Worm (Caenorhabditis elegans): ENCODE data around the gene Y54G11A.17.
"Not testable (repeated sequence)": the region's sequence is repeated elsewhere in the genome, so short reads cannot be mapped to it uniquely, and the experiment has no call there.

Y54G11A.17 gene

DNA sequence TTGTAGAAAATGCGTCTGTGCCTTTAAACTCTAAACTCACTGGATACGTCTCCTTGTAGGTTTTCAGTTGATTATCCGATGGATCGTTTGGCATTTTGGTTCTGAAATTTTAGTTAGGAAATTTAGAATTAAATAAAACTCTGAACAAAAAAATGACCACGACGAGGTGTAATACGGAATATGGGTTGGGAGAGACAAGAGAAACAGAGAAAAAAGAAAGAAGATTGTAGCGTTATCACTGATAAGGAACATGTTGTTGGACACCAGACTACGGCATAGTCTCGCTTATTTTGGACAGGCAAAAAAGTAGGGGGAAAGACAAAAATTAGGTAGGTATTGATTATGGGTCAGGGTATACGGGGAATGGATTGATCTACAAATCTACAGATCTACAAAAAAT lies 43.0 kb downstream of the Y54G11A.17 start, which contains the start of gene ctl-1:
Gene ctl-1, minus strand, starts transcription at position 101 of the 400 bp plus-strand sequence.
- TF ChIP-seq aly-1 (tag; optimal IDR thresholded peaks at IDR 0.05); ceh-36 (tag; optimal IDR thresholded peaks at IDR 0.05); pes-1 (GFP tag; IDR thresholded peaks at IDR 0.05): not testable (repeated sequence)

DNA sequence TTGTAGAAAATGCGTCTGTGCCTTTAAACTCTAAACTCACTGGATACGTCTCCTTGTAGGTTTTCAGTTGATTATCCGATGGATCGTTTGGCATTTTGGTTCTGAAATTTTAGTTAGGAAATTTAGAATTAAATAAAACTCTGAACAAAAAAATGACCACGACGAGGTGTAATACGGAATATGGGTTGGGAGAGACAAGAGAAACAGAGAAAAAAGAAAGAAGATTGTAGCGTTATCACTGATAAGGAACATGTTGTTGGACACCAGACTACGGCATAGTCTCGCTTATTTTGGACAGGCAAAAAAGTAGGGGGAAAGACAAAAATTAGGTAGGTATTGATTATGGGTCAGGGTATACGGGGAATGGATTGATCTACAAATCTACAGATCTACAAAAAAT lies 47.3 kb downstream of the Y54G11A.17 start, which contains the start of gene ctl-2:
Gene ctl-2, minus strand, starts transcription at position 101 of the 400 bp plus-strand sequence.
- TF ChIP-seq hnd-1 (tag; optimal IDR thresholded peaks at IDR 0.05); aly-1 (tag; optimal IDR thresholded peaks at IDR 0.05); hmg-4 (GFP tag; optimal IDR thresholded peaks at IDR 0.05): not testable (repeated sequence)

DNA sequence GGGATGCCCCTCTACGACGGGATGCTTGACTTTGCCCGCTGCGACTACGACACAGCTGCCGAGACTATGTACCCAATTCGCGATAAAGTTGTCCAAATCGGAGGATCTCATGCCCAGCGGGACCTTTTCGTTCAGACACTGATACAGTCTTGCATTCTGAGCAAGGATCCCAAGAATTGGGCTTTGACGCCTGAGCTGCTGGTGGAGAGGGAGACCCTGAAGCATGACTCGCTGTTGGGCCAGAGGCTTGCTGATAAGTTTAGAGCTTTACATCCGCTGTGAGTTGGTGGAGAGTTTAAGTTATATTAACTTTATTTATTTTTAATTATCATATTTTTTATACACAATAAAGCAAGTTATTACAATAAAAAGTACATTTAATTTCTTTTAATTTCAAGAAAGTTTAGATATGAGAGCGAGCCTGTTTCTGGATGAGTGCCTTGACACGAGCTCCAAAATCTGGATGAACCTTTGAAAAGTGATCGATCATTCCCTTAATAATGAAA lies 49.9 kb downstream of the Y54G11A.17 start:
- TF ChIP-seq F13C5.2 (tag; optimal IDR thresholded peaks at IDR 0.05) (no peak), hmg-4 (GFP tag; optimal IDR thresholded peaks at IDR 0.05) (no peak), hnd-1 (tag; optimal IDR thresholded peaks at IDR 0.05) (no peak), hmbx-1 (tag; optimal IDR thresholded peaks at IDR 0.05) (no peak), tbx-37 (GFP tag; conservative IDR thresholded peaks at IDR 0.05) (no peak), tbx-11 (GFP tag; IDR thresholded peaks at IDR 0.05) (no peak), B0310.2 (tag; optimal IDR thresholded peaks at IDR 0.05) (no peak)

All from whole organism, early embryonic.